Worm (Caenorhabditis elegans): Measurements from ENCODE around the gene aipl-1.

- TF ChIP-seq unc-55 (GFP tag; optimal IDR thresholded peaks at IDR 0.05), result no peak
- no peak for TF ChIP-seq nhr-12 (tag; optimal IDR thresholded peaks at IDR 0.05)
- no peak for TF ChIP-seq nhr-237 (tag; optimal IDR thresholded peaks at IDR 0.05)
- no peak for TF ChIP-seq lin-11 (tag; optimal IDR thresholded peaks at IDR 0.05)
- TF ChIP-seq elt-3 (tag; optimal IDR thresholded peaks at IDR 0.05), result no peak
- TF ChIP-seq C34F6.9 (tag; optimal IDR thresholded peaks at IDR 0.05), result no peak
- TF ChIP-seq unc-62 (GFP tag; optimal IDR thresholded peaks at IDR 0.05), result no peak
- TF ChIP-seq zag-1 (tag; optimal IDR thresholded peaks at IDR 0.05), result no peak
- no peak for TF ChIP-seq mab-5 (tag; optimal IDR thresholded peaks at IDR 0.05)
- no peak for TF ChIP-seq R02D3.7 (tag; optimal IDR thresholded peaks at IDR 0.05)
- no peak for TF ChIP-seq nhr-6 (tag; optimal IDR thresholded peaks at IDR 0.05)
These were observed 41.9 kb downstream of the aipl-1 start, which contains the start of gene srx-78 for ce11 chrV:15094749-15095148.
